Worm (Caenorhabditis elegans): Measurements from ENCODE around the gene lgx-1.

- TF ChIP-seq aly-2 (tag; optimal IDR thresholded peaks at IDR 0.05), result no peak
- no peak for TF ChIP-seq nhr-25 (tag; optimal IDR thresholded peaks at IDR 0.05)
- no peak for TF ChIP-seq mdl-1 (tag; optimal IDR thresholded peaks at IDR 0.05)
- TF ChIP-seq nfya-1 (tag; optimal IDR thresholded peaks at IDR 0.05; ENCODE audit: insufficient read depth), result no peak
- no peak for TF ChIP-seq egl-27 (tag; optimal IDR thresholded peaks at IDR 0.05)
- no peak for TF ChIP-seq ama-1 (optimal IDR thresholded peaks at IDR 0.05)
- no peak for TF ChIP-seq pqm-1 (tag; optimal IDR thresholded peaks at IDR 0.05)
- no peak for TF ChIP-seq ztf-11 (tag; optimal IDR thresholded peaks at IDR 0.05)
- TF ChIP-seq lin-39 (tag; optimal IDR thresholded peaks at IDR 0.05), result no peak
Observed at ce11 chrX:5565478-5565877, 27.2 kb upstream of the lgx-1 start.
